Worm (Caenorhabditis elegans): Measurements from ENCODE around the gene hpo-25.

ce11 chrII:2366623-2367365, 2.3 kb upstream of the hpo-25 start, which contains the start of the genes F43C11.12 and F16G10.5:
- no peak for TF ChIP-seq Y22D7AL.16 (tag; optimal IDR thresholded peaks at IDR 0.05)
- no peak for TF ChIP-seq ceh-9 (tag; optimal IDR thresholded peaks at IDR 0.05)
- no peak for TF ChIP-seq ama-1 (optimal IDR thresholded peaks at IDR 0.05)
- TF ChIP-seq unc-55 (GFP tag; optimal IDR thresholded peaks at IDR 0.05), result no peak
- no peak for TF ChIP-seq ceh-19 (GFP tag; optimal IDR thresholded peaks at IDR 0.05)
- TF ChIP-seq lin-11 (tag; optimal IDR thresholded peaks at IDR 0.05), result no peak
- TF ChIP-seq hlh-30 (tag; optimal IDR thresholded peaks at IDR 0.05; ENCODE audit: insufficient read depth), result no peak
- TF ChIP-seq ceh-18 (tag; optimal IDR thresholded peaks at IDR 0.05), result no peak
- no peak for TF ChIP-seq sox-4 (tag; optimal IDR thresholded peaks at IDR 0.05)
- no peak for TF ChIP-seq ceh-31 (tag; optimal IDR thresholded peaks at IDR 0.05)
